Worm (Caenorhabditis elegans) whole organism, L4 larva: ENCODE data around the gene srg-56.
A peak's percentile ranks its signal among the peaks of the same experiment; 100 is the strongest.

Experiments
- F26F4.8 ChIP-seq: fragments of 200-800 bp; sonication (Bioruptor generic); conservative IDR thresholded peaks from 2 replicates; pipeline ENCODE4 v1.3.6; 2022; ENCODE audit warnings: missing genetic modification characterization, missing compliant biosample characterization
- F49E8.2 ChIP-seq: sonication (generic microtip); optimal IDR thresholded peaks from 2 replicates; lab custom pipeline; 2016; ENCODE audit warnings: missing compliant biosample characterization, mild to moderate bottlenecking, missing genetic modification characterization, borderline replicate concordance
- R02D3.7 ChIP-seq: fragments of 150-350 bp; sonication (generic microtip); optimal IDR thresholded peaks from 3 replicates; lab custom pipeline; 2014; ENCODE audit warnings: missing biosample characterization, missing genetic modification characterization
- Y105C5A.15 ChIP-seq: fragments of 200-800 bp; sonication (Bioruptor generic); IDR thresholded peaks from 2 replicates; pipeline ENCODE4 v1.3.6; 2022; ENCODE audit warnings: missing genetic modification characterization, missing compliant biosample characterization
- Y5F2A.4 ChIP-seq: fragments of 200-800 bp; sonication (Bioruptor generic); optimal IDR thresholded peaks from 2 replicates; lab custom pipeline; 2018; ENCODE audit warnings: mild to moderate bottlenecking, missing genetic modification characterization, missing compliant biosample characterization
- aha-1 ChIP-seq: fragments of 150-350 bp; peaks from one replicate; lab custom pipeline; 2014; ENCODE audit warnings: missing biosample characterization, missing genetic modification characterization
- aly-2 ChIP-seq: sonication (generic microtip); optimal IDR thresholded peaks from 2 replicates; lab custom pipeline; 2018; ENCODE audit warnings: missing biosample characterization, missing genetic modification characterization
- ama-1 ChIP-seq: fragments of 150-350 bp; optimal IDR thresholded peaks from 2 replicates; lab custom pipeline; 2014; ENCODE audit warnings: inconsistent platforms, mixed read lengths
- arid-1 ChIP-seq: fragments of 200-800 bp; sonication (Bioruptor generic); conservative IDR thresholded peaks from 2 replicates; pipeline ENCODE4 v1.3.6; 2022; ENCODE audit warnings: missing genetic modification reagents, missing genetic modification characterization, missing compliant biosample characterization
- attf-4 ChIP-seq: sonication (generic microtip); optimal IDR thresholded peaks from 3 replicates; lab custom pipeline; 2017; ENCODE audit warnings: missing biosample characterization, missing genetic modification characterization
- daf-16 ChIP-seq, 3 experiments: sonication (generic microtip); optimal IDR thresholded peaks; 2 replicates each; lab custom pipeline; 2016 to 2017; ENCODE audit warnings: missing genetic modification characterization in 3 of 3, missing genetic modification reagents in 3 of 3, mild to moderate bottlenecking in 2 of 3, missing compliant biosample characterization in 2 of 3, missing biosample characterization in 1 of 3, moderate library complexity in 1 of 3
- dmd-6 ChIP-seq: fragments of 200-800 bp; sonication (Bioruptor generic); IDR thresholded peaks from 2 replicates; pipeline ENCODE4 v1.3.6; 2022; ENCODE audit warnings: missing genetic modification reagents, missing genetic modification characterization, missing compliant biosample characterization
- dpl-1 ChIP-seq: fragments of 150-350 bp; optimal IDR thresholded peaks from 2 replicates; lab custom pipeline; 2014; ENCODE audit warnings: missing biosample characterization, missing genetic modification reagents, missing genetic modification characterization
- dve-1 ChIP-seq: sonication (generic microtip); optimal IDR thresholded peaks from 2 replicates; lab custom pipeline; 2017; ENCODE audit warnings: antibody characterized with exemption, mild to moderate bottlenecking, missing genetic modification characterization, missing compliant biosample characterization; ENCODE audit not compliant: insufficient read depth
- egl-43 ChIP-seq: fragments of 200-800 bp; sonication (Bioruptor generic); IDR thresholded peaks from 2 replicates; pipeline ENCODE4 v1.3.6; 2022; ENCODE audit warnings: missing genetic modification reagents, missing genetic modification characterization, missing compliant biosample characterization
- hif-1 ChIP-seq, 2 experiments: sonication (generic microtip); optimal IDR thresholded peaks; 2 replicates each; lab custom pipeline; 2016 to 2017; ENCODE audit warnings: missing compliant biosample characterization in 2 of 2, missing genetic modification characterization in 2 of 2, missing genetic modification reagents in 2 of 2, missing genotype in 2 of 2, mild to moderate bottlenecking in 1 of 2
- hlh-11 ChIP-seq: fragments of 200-800 bp; sonication (Bioruptor generic); optimal IDR thresholded peaks from 2 replicates; lab custom pipeline; 2018; ENCODE audit warnings: mild to moderate bottlenecking, missing genetic modification characterization, missing compliant biosample characterization
- hlh-30 ChIP-seq: sonication (generic microtip); optimal IDR thresholded peaks from 2 replicates; lab custom pipeline; 2017; ENCODE audit warnings: antibody characterized with exemption, mild to moderate bottlenecking, missing genetic modification characterization, missing compliant biosample characterization; ENCODE audit not compliant: insufficient read depth
- hmg-1.1 ChIP-seq: fragments of 200-800 bp; sonication (Bioruptor generic); IDR thresholded peaks from 2 replicates; pipeline ENCODE4 v1.3.6; 2022; ENCODE audit warnings: missing genetic modification reagents, missing genetic modification characterization, missing compliant biosample characterization
- jun-1 ChIP-seq: fragments of 150-350 bp; optimal IDR thresholded peaks from 2 replicates; lab custom pipeline; 2014; ENCODE audit warnings: missing biosample characterization, missing genetic modification reagents, missing genetic modification characterization
- lim-7 ChIP-seq: fragments of 200-800 bp; sonication (Bioruptor generic); IDR thresholded peaks from 2 replicates; pipeline ENCODE4 v1.3.6; 2022; ENCODE audit warnings: missing genetic modification characterization, missing compliant biosample characterization
- lin-29 ChIP-seq: fragments of 200-800 bp; sonication (Bioruptor generic); IDR thresholded peaks from 2 replicates; pipeline ENCODE4 v1.3.6; 2022; ENCODE audit warnings: missing genetic modification reagents, missing genetic modification characterization, missing compliant biosample characterization
- lin-38 ChIP-seq: fragments of 200-800 bp; sonication (Bioruptor generic); IDR thresholded peaks from 2 replicates; pipeline ENCODE4 v1.3.6; 2022; ENCODE audit warnings: missing genetic modification reagents, missing genetic modification characterization, missing compliant biosample characterization
- lin-39 ChIP-seq: fragments of 150-350 bp; optimal IDR thresholded peaks from 2 replicates; lab custom pipeline; 2014; ENCODE audit warnings: missing biosample characterization, missing genetic modification reagents, missing genetic modification characterization
- lsy-2 ChIP-seq, 2 experiments: fragments of 150-350 bp in 1 of 2; sonication (generic microtip) in 1 of 2; optimal IDR thresholded peaks; 2 replicates each; lab custom pipeline; 2014 to 2017; ENCODE audit warnings: missing biosample characterization in 2 of 2, missing genetic modification characterization in 2 of 2
- mdl-1 ChIP-seq, 2 experiments: fragments of 150-350 bp in 1 of 2; sonication (generic microtip) in 1 of 2; optimal IDR thresholded peaks; 2 replicates each; lab custom pipeline; 2014 to 2017; ENCODE audit warnings: missing biosample characterization in 2 of 2, missing genetic modification characterization in 2 of 2
- mdt-29 ChIP-seq: fragments of 200-800 bp; sonication (Bioruptor generic); IDR thresholded peaks from 2 replicates; pipeline ENCODE4 v1.3.6; 2022; ENCODE audit warnings: missing genetic modification reagents, missing genetic modification characterization, missing compliant biosample characterization
- mep-1 ChIP-seq: fragments of 150-350 bp; sonication (generic microtip); optimal IDR thresholded peaks from 3 replicates; lab custom pipeline; 2014; ENCODE audit warnings: missing biosample characterization, missing genetic modification characterization
- mes-2 ChIP-seq: sonication (generic microtip); optimal IDR thresholded peaks from 2 replicates; lab custom pipeline; 2016; ENCODE audit warnings: missing genotype, mild to moderate bottlenecking, missing genetic modification characterization, missing compliant biosample characterization; ENCODE audit not compliant: poor library complexity, severe bottlenecking
- mxl-2 ChIP-seq: fragments of 200-800 bp; sonication (Bioruptor generic); conservative IDR thresholded peaks from 2 replicates; pipeline ENCODE4 v1.3.6; 2022; ENCODE audit warnings: missing genetic modification reagents, missing genetic modification characterization, missing compliant biosample characterization
- mxl-3 ChIP-seq: fragments of 200-800 bp; sonication (Bioruptor generic); optimal IDR thresholded peaks from 2 replicates; lab custom pipeline; 2018; ENCODE audit warnings: mild to moderate bottlenecking, missing genetic modification characterization, missing compliant biosample characterization
- nhr-11 ChIP-seq: fragments of 150-350 bp; optimal IDR thresholded peaks from 2 replicates; lab custom pipeline; 2014; ENCODE audit warnings: missing biosample characterization, missing genetic modification characterization
- nhr-28 ChIP-seq: fragments of 150-350 bp; optimal IDR thresholded peaks from 2 replicates; lab custom pipeline; 2014; ENCODE audit warnings: missing biosample characterization, missing genetic modification characterization
- nhr-42 ChIP-seq: fragments of 200-800 bp; sonication (Bioruptor generic); IDR thresholded peaks from 2 replicates; pipeline ENCODE4 v1.3.6; 2022; ENCODE audit warnings: missing genetic modification characterization, missing compliant biosample characterization
- nhr-77 ChIP-seq: fragments of 150-350 bp; optimal IDR thresholded peaks from 2 replicates; lab custom pipeline; 2014; ENCODE audit warnings: missing biosample characterization, missing genetic modification characterization
- rbr-2 ChIP-seq: sonication (generic microtip); optimal IDR thresholded peaks from 2 replicates; lab custom pipeline; 2016; ENCODE audit warnings: missing genotype, missing genetic modification characterization, missing compliant biosample characterization
- sdz-12 ChIP-seq: fragments of 200-800 bp; sonication (Bioruptor generic); optimal IDR thresholded peaks from 2 replicates; lab custom pipeline; 2018; ENCODE audit warnings: mild to moderate bottlenecking, missing genetic modification characterization, missing compliant biosample characterization
- set-16 ChIP-seq: fragments of 200-800 bp; sonication (Bioruptor generic); IDR thresholded peaks from 2 replicates; pipeline ENCODE4 v1.3.6; 2022; ENCODE audit warnings: missing genetic modification reagents, missing genetic modification characterization, missing compliant biosample characterization
- spr-1 ChIP-seq: sonication (generic microtip); optimal IDR thresholded peaks from 2 replicates; lab custom pipeline; 2016; ENCODE audit warnings: mild to moderate bottlenecking, missing genetic modification characterization, missing compliant biosample characterization
- unc-130 ChIP-seq: sonication (generic microtip); optimal IDR thresholded peaks from 2 replicates; lab custom pipeline; 2016; ENCODE audit warnings: missing genetic modification reagents, missing genetic modification characterization, missing compliant biosample characterization
- zag-1 ChIP-seq: fragments of 150-350 bp; optimal IDR thresholded peaks from 2 replicates; lab custom pipeline; 2014; ENCODE audit warnings: missing biosample characterization, missing genetic modification characterization

srg-56 gene

DNA sequence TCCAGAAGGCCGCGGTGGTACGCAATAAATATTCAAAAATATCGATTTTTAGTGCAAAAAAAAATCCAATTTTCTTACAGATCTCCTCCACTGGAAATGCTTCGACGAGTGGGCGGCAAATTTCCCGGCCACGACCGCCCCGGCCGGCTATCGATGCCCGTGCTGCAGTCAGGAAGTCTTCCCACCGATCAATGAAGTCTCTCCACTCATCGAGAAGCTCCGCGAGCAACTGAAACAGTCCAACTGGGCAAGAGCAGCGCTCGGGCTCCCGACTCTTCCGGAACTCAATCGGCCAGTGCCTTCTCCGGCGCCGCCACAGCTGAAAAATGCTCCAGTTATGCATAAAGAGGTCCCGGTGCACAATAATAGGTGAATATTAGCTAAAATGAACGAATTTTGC, 42.1 kb downstream of the srg-56 start, which contains the start of gene Y45G12B.3:
Y45G12B.3 (minus strand) TSS at position 320 of the 400 bp plus-strand sequence.
- no peak for TF ChIP-seq daf-16 (GFP tag; optimal IDR thresholded peaks at IDR 0.05; lab: Kevin White, UChicago)
- TF ChIP-seq daf-16 (tag; optimal IDR thresholded peaks at IDR 0.05; lab: Kevin White, UChicago): no peak
- no peak for TF ChIP-seq Y5F2A.4 (GFP tag; lab: Kevin White, UChicago)
- no peak for TF ChIP-seq lin-29 (GFP tag; lab: Robert Waterston, UW)
- no peak for TF ChIP-seq aly-2 (tag; lab: Kevin White, UChicago)
- TF ChIP-seq dpl-1 (GFP tag; lab: Kevin White, UChicago): no peak
- TF ChIP-seq mdt-29 (GFP tag; lab: Robert Waterston, UW): no peak
- no peak for TF ChIP-seq R02D3.7 (tag; lab: Kevin White, UChicago)
- TF ChIP-seq Y105C5A.15 (GFP tag; lab: Robert Waterston, UW): no peak
- TF ChIP-seq set-16 (GFP tag; lab: Robert Waterston, UW): peak; percentile 86
- TF ChIP-seq egl-43 (GFP tag; lab: Robert Waterston, UW): 0 out of 2 replicates have a peak, but pooled peaks have one; percentile 35

DNA sequence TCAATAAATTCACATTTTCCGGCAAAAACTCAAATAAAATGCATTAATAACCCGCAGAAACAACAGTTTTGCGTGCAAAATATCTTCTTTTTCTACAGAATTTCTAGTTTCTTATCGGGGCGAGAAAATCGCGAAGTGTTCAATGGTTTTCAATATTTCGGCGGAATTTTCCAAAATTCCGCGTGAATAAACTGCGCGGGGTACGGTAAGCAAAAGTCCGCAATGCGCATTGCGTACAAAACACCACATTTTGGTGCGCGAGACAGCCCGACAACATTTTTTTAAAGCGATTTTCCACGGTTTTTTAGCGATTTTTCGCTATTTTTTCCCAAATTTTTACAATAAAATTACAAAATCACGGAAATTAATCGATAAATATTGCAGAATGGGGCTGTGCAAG, 43.7 kb downstream of the srg-56 start, which contains the start of gene Y45G12B.2:
Y45G12B.2 (plus strand) TSS at position 383 of the 400 bp plus-strand sequence.
- TF ChIP-seq rbr-2 (peak; percentile 31), hlh-11 (tag; lab: Kevin White, UChicago) (peak; percentile 44), F49E8.2 (tag; lab: Kevin White, UChicago) (peak; percentile 17), ama-1 (lab: Kevin White, UChicago) (peak; percentile 55), hmg-1.1 (GFP tag; lab: Robert Waterston, UW) (peak; percentile 64; the same call in 1 of the 2 replicates), mxl-3 (GFP tag; lab: Kevin White, UChicago) (peak; percentile 40), unc-130 (GFP tag; lab: Kevin White, UChicago) (peak; percentile 11), daf-16 (GFP tag; optimal IDR thresholded peaks at IDR 0.05; lab: Kevin White, UChicago) (no peak), daf-16 (tag; optimal IDR thresholded peaks at IDR 0.05; lab: Kevin White, UChicago) (peak; percentile 30), lin-38 (GFP tag; lab: Robert Waterston, UW) (peak; percentile 80), nhr-77 (tag; lab: Kevin White, UChicago) (peak; percentile 72), arid-1 (0 out of 2 replicates have a peak, but pooled peaks have one; percentile 29), lim-7 (GFP tag; lab: Robert Waterston, UW) (0 out of 2 replicates have a peak, but pooled peaks have one; percentile 21), mxl-2 (GFP tag; lab: Robert Waterston, UW) (no peak), lin-39 (tag; lab: Kevin White, UChicago) (no peak), hif-1 (tag; optimal IDR thresholded peaks at IDR 0.05; lab: Kevin White, UChicago) (peak in 1 of 2 experiments; percentile 53), dmd-6 (GFP tag; lab: Robert Waterston, UW) (0 out of 2 replicates have a peak, but pooled peaks have one; percentile 17), aha-1 (tag; lab: Kevin White, UChicago) (no peak), dve-1 (tag; lab: Kevin White, UChicago) (peak; percentile 54), nhr-11 (no peak), mes-2 (tag; lab: Kevin White, UChicago) (peak; percentile 85), hlh-30 (peak; percentile 78), attf-4 (no peak), spr-1 (no peak), mep-1 (tag; lab: Kevin White, UChicago) (peak; percentile 63), nhr-42 (no peak), sdz-12 (GFP tag; lab: Kevin White, UChicago) (no peak), nhr-28 (tag; lab: Kevin White, UChicago) (peak; percentile 71), mdl-1 (tag; optimal IDR thresholded peaks at IDR 0.05; lab: Kevin White, UChicago) (peak in 1 of 2 experiments; percentile 57), dpl-1 (GFP tag; lab: Kevin White, UChicago) (peak; percentile 72), egl-43 (GFP tag; lab: Robert Waterston, UW) (no peak), zag-1 (tag; lab: Kevin White, UChicago) (no peak), lsy-2 (tag; optimal IDR thresholded peaks at IDR 0.05; lab: Kevin White, UChicago) (peak; percentile 95 to 99), jun-1 (no peak), F26F4.8 (GFP tag; lab: Robert Waterston, UW) (no peak)
